Fruit fly (Drosophila melanogaster): ENCODE measurements around the gene GAA1.

DNA sequence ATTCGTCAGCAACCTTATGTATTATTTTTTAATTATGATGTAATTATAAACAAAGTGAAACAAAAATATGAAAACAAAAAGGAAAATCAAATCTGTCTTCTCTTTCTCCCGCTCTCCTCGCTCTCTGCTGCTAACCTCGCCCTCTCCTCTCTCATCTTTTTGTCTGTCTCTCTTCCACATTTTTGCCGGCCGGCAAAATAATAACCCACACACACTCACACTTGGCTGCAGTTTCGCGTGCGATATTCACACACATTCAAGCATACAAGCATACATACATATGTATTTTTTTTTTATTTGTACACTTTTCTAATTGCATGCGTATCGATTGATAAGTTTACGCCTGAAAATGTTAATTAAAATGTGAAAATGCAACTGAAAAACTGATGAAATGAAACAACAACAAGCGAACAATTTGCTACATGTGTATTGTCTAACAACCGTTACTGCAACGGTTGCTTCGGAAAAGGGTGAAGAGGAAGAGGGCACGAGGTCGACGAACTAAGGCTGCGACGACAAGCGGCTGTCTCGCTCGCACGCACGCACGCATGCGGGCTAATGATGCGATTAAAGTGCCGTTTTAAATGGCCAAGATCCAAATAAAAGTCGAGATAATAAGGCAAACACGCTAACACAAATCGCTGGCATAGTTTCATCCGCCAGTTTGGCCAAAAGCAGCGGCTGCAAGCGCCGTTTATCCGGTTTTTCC lies 31.4 kb upstream of the GAA1 start:
- TF ChIP-seq CG33017 (tag; optimal IDR thresholded peaks at IDR 0.05) (no peak), Hr96 (GFP tag; optimal IDR thresholded peaks at IDR 0.05) (no peak), cic (GFP tag; optimal IDR thresholded peaks at IDR 0.05) (peak; percentile 71), pad (GFP tag; optimal IDR thresholded peaks at IDR 0.05) (no peak), toe (GFP tag; optimal IDR thresholded peaks at IDR 0.05) (no peak), kay (GFP tag; ENCODE audit: borderline replicate concordance) (no peak), CG1620 (GFP tag; optimal IDR thresholded peaks at IDR 0.05) (no peak), CG7101 (tag; optimal IDR thresholded peaks at IDR 0.05) (no peak)
